Worm (Caenorhabditis elegans) whole organism, L2 larva: Measurements from ENCODE around the gene Y54F10BM.12.

Experiments used
- Y55F3AM.14 ChIP-seq: fragments of 200-800 bp; sonication (Bioruptor generic); optimal IDR thresholded peaks from 2 replicates; lab custom pipeline; 2018; ENCODE audit warnings: mild to moderate bottlenecking, missing genetic modification characterization, missing compliant biosample characterization
- ama-1 ChIP-seq: fragments of 150-350 bp; optimal IDR thresholded peaks from 2 replicates; lab custom pipeline; 2018; ENCODE audit warnings: inconsistent platforms
- ceh-16 ChIP-seq: fragments of 150-350 bp; optimal IDR thresholded peaks from 2 replicates; lab custom pipeline; 2014; ENCODE audit warnings: missing biosample characterization, missing genetic modification characterization
- egl-27 ChIP-seq: sonication (generic microtip); optimal IDR thresholded peaks from 3 replicates; lab custom pipeline; 2017; ENCODE audit warnings: missing biosample characterization, missing genetic modification reagents, missing genetic modification characterization
- elt-3 ChIP-seq: sonication (generic microtip); optimal IDR thresholded peaks from 2 replicates; lab custom pipeline; 2017; ENCODE audit warnings: missing biosample characterization, missing genetic modification characterization

- no peak for TF ChIP-seq Y55F3AM.14 (GFP tag; lab: Kevin White, UChicago)
- no peak for TF ChIP-seq elt-3 (tag; lab: Kevin White, UChicago)
- no peak for TF ChIP-seq egl-27 (tag; lab: Kevin White, UChicago)
- TF ChIP-seq ama-1, result peak; percentile 13
- peak; percentile 74 for TF ChIP-seq ceh-16 (tag; lab: Kevin White, UChicago)
These were observed 46.4 kb upstream of the Y54F10BM.12 start, which contains the start of gene H14E04.2 for ce11 chrIII:2375918-2376317.
